Fruit fly (Drosophila melanogaster): ENCODE results near the gene Ugt37E1.

dm6 chr2L:16788885-16789284 is 7.5 kb upstream of the Ugt37E1 start:
- TF ChIP-seq fd96Ca (GFP tag; IDR thresholded peaks at IDR 0.05) (no peak), CG13204 (GFP tag; optimal IDR thresholded peaks at IDR 0.05) (no peak), CG8159 (tag; optimal IDR thresholded peaks at IDR 0.05) (no peak)
